Fruit fly (Drosophila melanogaster): ENCODE results near the gene CG16782.

Gene CG16782

DNA sequence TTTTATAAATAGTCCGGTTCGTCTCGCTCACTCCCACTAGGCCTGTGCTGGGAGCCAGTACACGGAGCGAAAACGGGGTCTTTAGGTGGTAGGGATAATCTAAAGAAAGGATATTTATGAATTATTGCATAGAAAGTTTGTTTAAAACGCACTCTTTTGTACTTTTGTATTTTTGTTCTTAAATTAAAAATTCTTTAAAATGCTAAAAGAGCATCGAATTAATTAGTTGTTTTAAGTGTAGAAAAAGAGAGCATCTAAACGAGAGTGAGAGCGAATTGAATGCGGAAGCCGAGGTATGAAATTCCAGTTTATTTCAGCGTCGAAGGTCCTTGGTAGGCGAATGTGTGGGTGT, 32.5 kb downstream of the CG16782 start (continued):
- TF ChIP-seq CG9876 (GFP tag; optimal IDR thresholded peaks at IDR 0.05) = peak; percentile 61
- 0 out of 3 replicates have a peak, but pooled peaks have one; percentile 19 for TF ChIP-seq CG34422 (GFP tag; IDR thresholded peaks at IDR 0.05)
- TF ChIP-seq CG14860 (GFP tag; IDR thresholded peaks at IDR 0.05; ENCODE audit: partially characterized antibody) = no peak
- TF ChIP-seq shn (GFP tag; optimal IDR thresholded peaks at IDR 0.05) = peak; percentile 49
- no peak for TF ChIP-seq pzg (GFP tag; optimal IDR thresholded peaks at IDR 0.05)
- no peak for TF ChIP-seq CG34376 (GFP tag; optimal IDR thresholded peaks at IDR 0.05)
- peak; percentile 50 for TF ChIP-seq CG9817 (tag; optimal IDR thresholded peaks at IDR 0.05)
- peak; percentile 66 for TF ChIP-seq Atf3 (GFP tag; optimal IDR thresholded peaks at IDR 0.05)
- TF ChIP-seq grn (GFP tag; optimal IDR thresholded peaks at IDR 0.05) = no peak
- TF ChIP-seq CG14710 (tag; optimal IDR thresholded peaks at IDR 0.05) = peak; percentile 59
- no peak for TF ChIP-seq HLH4C (GFP tag; IDR thresholded peaks at IDR 0.05; ENCODE audit: partially characterized antibody)
- peak; percentile 77 for TF ChIP-seq H2.0 (GFP tag; IDR thresholded peaks at IDR 0.05)
- 0 out of 2 replicates have a peak, but pooled peaks have one; percentile 6 for TF ChIP-seq CG4360 (GFP tag; IDR thresholded peaks at IDR 0.05)
- TF ChIP-seq vfl (GFP tag; optimal IDR thresholded peaks at IDR 0.05) = peak; percentile 34
- peak; percentile 53; the same call in 1 of the 2 replicates for TF ChIP-seq CG11247 (GFP tag; IDR thresholded peaks at IDR 0.05)
- peak; percentile 47 for TF ChIP-seq CG30431 (GFP tag; optimal IDR thresholded peaks at IDR 0.05)
- no peak for TF ChIP-seq pita (GFP tag; optimal IDR thresholded peaks at IDR 0.05)
- TF ChIP-seq CG1832 (GFP tag; optimal IDR thresholded peaks at IDR 0.05) = no peak
- peak; percentile 45 for TF ChIP-seq Vsx1 (GFP tag; optimal IDR thresholded peaks at IDR 0.05)
- peak; percentile 91 for TF ChIP-seq CG17829 (tag; optimal IDR thresholded peaks at IDR 0.05)
- TF ChIP-seq rib (GFP tag; IDR thresholded peaks at IDR 0.05) = no peak
- TF ChIP-seq CG15696 (tag; optimal IDR thresholded peaks at IDR 0.05) = peak; percentile 80
- TF ChIP-seq D (optimal IDR thresholded peaks at IDR 0.05) = no peak
- TF ChIP-seq D (GFP tag; optimal IDR thresholded peaks at IDR 0.05) = peak; percentile 50
- no peak for TF ChIP-seq crol (GFP tag; IDR thresholded peaks at IDR 0.05)
- TF ChIP-seq Mrtf (GFP tag; IDR thresholded peaks at IDR 0.05) = no peak
- TF ChIP-seq CG6254 (GFP tag; optimal IDR thresholded peaks at IDR 0.05) = no peak
- peak; percentile 54 for TF ChIP-seq CG8290 (GFP tag; optimal IDR thresholded peaks at IDR 0.05)
- TF ChIP-seq CG8290 (tag; optimal IDR thresholded peaks at IDR 0.05) = peak; percentile 22 to 35
- no peak for TF ChIP-seq bbx (GFP tag; IDR thresholded peaks at IDR 0.05; ENCODE audit: partially characterized antibody)
- TF ChIP-seq dimm (GFP tag; IDR thresholded peaks at IDR 0.05) = no peak
- TF ChIP-seq ci (GFP tag; IDR thresholded peaks at IDR 0.05) = peak; percentile 87
- no peak for TF ChIP-seq Jarid2 (GFP tag; optimal IDR thresholded peaks at IDR 0.05)
- TF ChIP-seq CG15514 (GFP tag; optimal IDR thresholded peaks at IDR 0.05) = no peak
- peak; percentile 87 for TF ChIP-seq unpg (GFP tag; optimal IDR thresholded peaks at IDR 0.05)
- TF ChIP-seq BtbVII (GFP tag; optimal IDR thresholded peaks at IDR 0.05) = no peak
- peak; percentile 52 for TF ChIP-seq CG17568 (GFP tag; optimal IDR thresholded peaks at IDR 0.05)
- TF ChIP-seq Med (GFP tag) = peak; percentile 94
- TF ChIP-seq CG13296 (GFP tag; optimal IDR thresholded peaks at IDR 0.05) = no peak
- TF ChIP-seq Awh (GFP tag; IDR thresholded peaks at IDR 0.05) = peak; percentile 57; the same call in 1 of the 2 replicates
- TF ChIP-seq tio (GFP tag; optimal IDR thresholded peaks at IDR 0.05) = peak; percentile 76
- peak; percentile 58 for TF ChIP-seq CG10209 (GFP tag; optimal IDR thresholded peaks at IDR 0.05)
- TF ChIP-seq Dp (GFP tag; optimal IDR thresholded peaks at IDR 0.05) = no peak
- no peak for TF ChIP-seq CG1233 (GFP tag; optimal IDR thresholded peaks at IDR 0.05)
- TF ChIP-seq Sin3A (optimal IDR thresholded peaks at IDR 0.05) = no peak
- TF ChIP-seq CG1602 (GFP tag; optimal IDR thresholded peaks at IDR 0.05) = peak; percentile 84
- TF ChIP-seq Xbp1 (GFP tag; optimal IDR thresholded peaks at IDR 0.05) = peak; percentile 84
- peak; percentile 32 for TF ChIP-seq CG6813 (GFP tag; optimal IDR thresholded peaks at IDR 0.05)
- peak; percentile 97 for TF ChIP-seq zf30C (GFP tag; optimal IDR thresholded peaks at IDR 0.05)
- TF ChIP-seq lov (optimal IDR thresholded peaks at IDR 0.05) = no peak
- TF ChIP-seq lov (GFP tag; IDR thresholded peaks at IDR 0.05) = 0 out of 3 replicates have a peak, but pooled peaks have one; percentile 69
- peak; percentile 72 for TF ChIP-seq oc (tag; optimal IDR thresholded peaks at IDR 0.05)
